Fruit fly (Drosophila melanogaster) whole organism, prepupa: ENCODE results near the gene CG42835.

Experiments
- Blimp-1 ChIP-seq: fragments of 200-800 bp; sonication (Bioruptor generic); optimal IDR thresholded peaks from 3 replicates; lab custom pipeline; 2017; ENCODE audit warnings: missing biosample characterization, missing genetic modification characterization, mild to moderate bottlenecking, moderate library complexity, missing genetic modification reagents
- CG10631 ChIP-seq: fragments of 200-800 bp; sonication (Bioruptor generic); optimal IDR thresholded peaks from 2 replicates; lab custom pipeline; 2016; ENCODE audit warnings: missing biosample characterization, missing genetic modification characterization
- CG11762 ChIP-seq: fragments of 200-800 bp; sonication (Bioruptor generic); optimal IDR thresholded peaks from 3 replicates; lab custom pipeline; 2016; ENCODE audit warnings: missing biosample characterization, missing genetic modification characterization; ENCODE audit not compliant: insufficient read depth
- CG1621 ChIP-seq: fragments of 200-800 bp; sonication (Bioruptor generic); optimal IDR thresholded peaks from 3 replicates; lab custom pipeline; 2018; ENCODE audit warnings: missing biosample characterization, mild to moderate bottlenecking, missing genetic modification characterization
- CG3032 ChIP-seq: fragments of 200-800 bp; optimal IDR thresholded peaks from 2 replicates; lab custom pipeline; 2019; ENCODE audit warnings: missing biosample characterization, mild to moderate bottlenecking, missing genetic modification characterization, moderate library complexity
- CG31627 ChIP-seq: fragments of 200-800 bp; sonication (Bioruptor generic); optimal IDR thresholded peaks from 3 replicates; lab custom pipeline; 2016; ENCODE audit warnings: missing biosample characterization, missing genetic modification characterization
- Eip93F ChIP-seq: fragments of 200-800 bp; sonication (Bioruptor generic); optimal IDR thresholded peaks from 2 replicates; lab custom pipeline; 2016; ENCODE audit warnings: missing biosample characterization, mild to moderate bottlenecking, missing genetic modification characterization
- Hr39 ChIP-seq: fragments of 200-800 bp; sonication (Bioruptor generic); optimal IDR thresholded peaks from 2 replicates; lab custom pipeline; 2016; ENCODE audit warnings: missing biosample characterization, missing genetic modification characterization
- Lpt ChIP-seq: fragments of 200-800 bp; sonication (Bioruptor generic); optimal IDR thresholded peaks from 3 replicates; lab custom pipeline; 2016; ENCODE audit warnings: missing biosample characterization, missing genetic modification characterization
- Sox14 ChIP-seq: fragments of 200-800 bp; sonication (Bioruptor generic); optimal IDR thresholded peaks from 3 replicates; lab custom pipeline; 2016; ENCODE audit warnings: missing biosample characterization, missing genetic modification characterization
- Sox15 ChIP-seq: fragments of 200-800 bp; sonication (Bioruptor generic); optimal IDR thresholded peaks from 3 replicates; lab custom pipeline; 2016; ENCODE audit warnings: missing biosample characterization, missing genetic modification characterization
- fd59A ChIP-seq: fragments of 200-800 bp; sonication (Bioruptor generic); optimal IDR thresholded peaks from 2 replicates; lab custom pipeline; 2017; ENCODE audit warnings: missing biosample characterization, mild to moderate bottlenecking, missing genetic modification characterization, missing genetic modification reagents
- lz ChIP-seq: fragments of 200-800 bp; sonication (Bioruptor generic); optimal IDR thresholded peaks from 3 replicates; lab custom pipeline; 2016; ENCODE audit warnings: missing biosample characterization, missing genetic modification characterization

DNA sequence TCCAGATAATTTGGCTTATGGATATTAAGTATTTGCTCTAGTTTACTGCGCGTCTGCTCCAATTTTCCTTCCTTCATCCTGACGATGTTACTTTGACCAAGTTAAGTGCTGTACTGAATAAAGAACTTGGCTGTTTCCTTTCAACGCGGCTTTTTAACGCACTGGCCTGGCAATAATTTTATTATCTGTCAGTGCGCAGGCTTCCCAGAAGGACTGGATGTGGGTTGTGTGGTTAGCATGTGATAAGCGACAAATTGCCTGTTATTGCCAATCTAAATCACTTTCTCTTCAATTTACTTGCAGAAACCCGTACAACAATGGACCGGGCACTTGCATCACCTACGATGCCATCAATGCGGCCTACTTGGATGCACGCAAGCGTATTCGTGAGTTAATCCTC, 20.2 kb downstream of the CG42835 start, which contains the start of gene CG14331:
- TF ChIP-seq Hr39 (GFP tag; lab: Kevin White, UChicago) (no peak), fd59A (GFP tag; lab: Kevin White, UChicago) (no peak), CG1621 (tag; lab: Kevin White, UChicago) (no peak), Lpt (GFP tag; lab: Kevin White, UChicago) (no peak), CG11762 (GFP tag; lab: Kevin White, UChicago) (no peak), Blimp-1 (no peak), Sox15 (GFP tag; lab: Kevin White, UChicago) (no peak), Eip93F (GFP tag; lab: Kevin White, UChicago) (no peak), Sox14 (GFP tag; lab: Kevin White, UChicago) (no peak), CG31627 (no peak), lz (GFP tag; lab: Kevin White, UChicago) (no peak), CG3032 (tag; lab: Kevin White, UChicago) (no peak), CG10631 (GFP tag; lab: Kevin White, UChicago) (no peak)
